Fruit fly (Drosophila melanogaster) whole organism, pupa: ENCODE results near the gene Arl1.

Source experiments
- CG10348 ChIP-seq: fragments of 200-800 bp; sonication (Bioruptor generic); IDR thresholded peaks from 2 replicates; pipeline ENCODE4 v1.3.6; 2022; ENCODE audit warnings: missing biosample characterization, missing genetic modification characterization
- CG12605 ChIP-seq: fragments of 200-800 bp; sonication (Bioruptor generic); IDR thresholded peaks from 2 replicates; pipeline ENCODE4 v1.3.6; 2022; ENCODE audit warnings: missing biosample characterization, missing genetic modification characterization
- CG9948 ChIP-seq: fragments of 200-800 bp; sonication (Bioruptor generic); optimal IDR thresholded peaks from 2 replicates; lab custom pipeline; 2018; ENCODE audit warnings: missing biosample characterization, mild to moderate bottlenecking, missing genetic modification characterization, moderate library complexity
- Pif1A ChIP-seq: fragments of 200-800 bp; sonication (Bioruptor generic); optimal IDR thresholded peaks from 3 replicates; lab custom pipeline; 2016; ENCODE audit warnings: missing biosample characterization, missing genetic modification characterization

DNA sequence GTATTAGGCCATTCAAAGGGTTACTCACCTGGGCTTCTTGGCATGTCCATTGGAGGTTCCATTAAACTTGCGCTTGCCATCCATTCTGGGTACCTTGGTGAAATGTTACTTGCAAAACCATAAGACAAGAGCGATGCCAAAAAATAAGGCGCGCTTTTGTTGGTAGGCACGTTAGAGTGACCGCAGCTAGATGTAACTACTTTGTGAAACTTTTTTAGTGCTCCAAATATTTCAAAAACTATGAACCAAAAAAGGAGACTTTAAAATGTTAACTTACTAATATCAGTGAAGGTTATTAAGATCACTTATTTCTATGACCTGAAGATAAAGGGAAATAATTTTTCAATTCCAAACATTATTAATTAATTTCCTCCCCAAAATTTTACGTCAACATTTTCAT, 4.7 kb downstream of the Arl1 start, which contains the start of gene PolD1:
- TF ChIP-seq CG12605 (GFP tag; lab: Robert Waterston, UW) = no peak
- no peak for TF ChIP-seq CG10348 (GFP tag; lab: Robert Waterston, UW)
- TF ChIP-seq Pif1A (GFP tag; lab: Kevin White, UChicago) = no peak
- no peak for TF ChIP-seq CG9948 (tag; lab: Kevin White, UChicago)
